Worm (Caenorhabditis elegans): ENCODE data around the gene ccdc-149.

ccdc-149 gene

ce11 chrX:11474149-11474585, 37.1 kb downstream of the ccdc-149 start (continued):
- TF ChIP-seq ceh-18 (tag; optimal IDR thresholded peaks at IDR 0.05) (no peak), ahr-1 (tag; optimal IDR thresholded peaks at IDR 0.05) (no peak), rnt-1 (tag; optimal IDR thresholded peaks at IDR 0.05) (peak; percentile 62), hlh-8 (tag; optimal IDR thresholded peaks at IDR 0.05) (no peak), C08G9.2 (tag; optimal IDR thresholded peaks at IDR 0.05) (peak; percentile 13), fkh-6 (tag; optimal IDR thresholded peaks at IDR 0.05) (no peak), zip-5 (tag; optimal IDR thresholded peaks at IDR 0.05) (no peak)

- TF ChIP-seq C38D4.7 (GFP tag; optimal IDR thresholded peaks at IDR 0.05) (no peak), dmd-4 (tag; optimal IDR thresholded peaks at IDR 0.05; ENCODE audit: borderline replicate concordance) (peak; percentile 50), hlh-6 (tag; optimal IDR thresholded peaks at IDR 0.05) (peak; percentile 20), unc-3 (GFP tag; conservative IDR thresholded peaks at IDR 0.05) (no peak), unc-3 (tag; optimal IDR thresholded peaks at IDR 0.05) (peak; percentile 67), tbx-7 (tag; optimal IDR thresholded peaks at IDR 0.05) (no peak), nfya-1 (tag; optimal IDR thresholded peaks at IDR 0.05) (peak; percentile 71), hlh-15 (tag; optimal IDR thresholded peaks at IDR 0.05) (no peak), unc-42 (tag; optimal IDR thresholded peaks at IDR 0.05) (peak; percentile 53), ceh-31 (tag; optimal IDR thresholded peaks at IDR 0.05) (peak; percentile 78), unc-55 (GFP tag; optimal IDR thresholded peaks at IDR 0.05) (no peak), hlh-30 (tag; optimal IDR thresholded peaks at IDR 0.05; ENCODE audit: insufficient read depth) (peak; percentile 7), elt-4 (tag; optimal IDR thresholded peaks at IDR 0.05) (peak; percentile 78), ama-1 (optimal IDR thresholded peaks at IDR 0.05) (no peak), ceh-19 (GFP tag; optimal IDR thresholded peaks at IDR 0.05) (peak; percentile 79), ceh-14 (tag; optimal IDR thresholded peaks at IDR 0.05) (peak; percentile 72), C08G9.2 (tag; optimal IDR thresholded peaks at IDR 0.05) (peak; percentile 22), ceh-18 (tag; optimal IDR thresholded peaks at IDR 0.05) (peak; percentile 72), K09A11.1 (tag; optimal IDR thresholded peaks at IDR 0.05; ENCODE audit: insufficient read depth) (peak; percentile 24), rnt-1 (tag; optimal IDR thresholded peaks at IDR 0.05) (no peak), ceh-34 (tag; optimal IDR thresholded peaks at IDR 0.05) (peak; percentile 45), tbx-2 (tag; optimal IDR thresholded peaks at IDR 0.05) (peak; percentile 65)
Measured at ce11 chrX:11472953-11473671, 38.1 kb downstream of the ccdc-149 start.

- TF ChIP-seq unc-55 (GFP tag; optimal IDR thresholded peaks at IDR 0.05) = no peak
- TF ChIP-seq nhr-232 (tag; optimal IDR thresholded peaks at IDR 0.05) = no peak
- TF ChIP-seq sox-4 (tag; optimal IDR thresholded peaks at IDR 0.05) = no peak
- TF ChIP-seq ztf-16 (tag; optimal IDR thresholded peaks at IDR 0.05) = no peak
- no peak for TF ChIP-seq lim-6 (tag; optimal IDR thresholded peaks at IDR 0.05)
- TF ChIP-seq sdc-2 (tag; optimal IDR thresholded peaks at IDR 0.05) = peak; percentile 91
Measured at ce11 chrX:11472407-11472806, 38.8 kb downstream of the ccdc-149 start.

- no peak for TF ChIP-seq ceh-45 (GFP tag; IDR thresholded peaks at IDR 0.05)
- TF ChIP-seq nhr-232 (tag; optimal IDR thresholded peaks at IDR 0.05) = no peak
- no peak for TF ChIP-seq Y22D7AL.16 (tag; optimal IDR thresholded peaks at IDR 0.05)
- TF ChIP-seq hlh-30 (tag; optimal IDR thresholded peaks at IDR 0.05; ENCODE audit: insufficient read depth) = peak; percentile 64
Measured at ce11 chrX:11471893-11472292, 39.4 kb downstream of the ccdc-149 start.

- no peak for TF ChIP-seq sdc-2 (tag; optimal IDR thresholded peaks at IDR 0.05)
- TF ChIP-seq K02D7.2 (tag; optimal IDR thresholded peaks at IDR 0.05) = no peak
- no peak for TF ChIP-seq pha-4 (tag; optimal IDR thresholded peaks at IDR 0.05)
- TF ChIP-seq sox-2 (GFP tag; IDR thresholded peaks at IDR 0.05) = no peak
- no peak for TF ChIP-seq ets-4 (tag; optimal IDR thresholded peaks at IDR 0.05)
- no peak for TF ChIP-seq dve-1 (tag; optimal IDR thresholded peaks at IDR 0.05)
Measured at ce11 chrX:11471409-11471808, 39.8 kb downstream of the ccdc-149 start.

Data from whole organism, late embryonic.